Fruit fly (Drosophila melanogaster): ENCODE results near the gene CG31546.
A peak's percentile ranks its signal among the peaks of the same experiment; 100 is the strongest.

The CG31546 gene

dm6 chr3R:5620387-5620956, 15.0 kb downstream of the CG31546 start (continued):
- TF ChIP-seq otp (GFP tag; IDR thresholded peaks at IDR 0.05) (peak; percentile 79; the same call in 2 of the 3 replicates), maf-S (GFP tag; optimal IDR thresholded peaks at IDR 0.05) (peak; percentile 39), nerfin-1 (tag; optimal IDR thresholded peaks at IDR 0.05) (peak; percentile 51), jing (GFP tag; optimal IDR thresholded peaks at IDR 0.05) (peak; percentile 37), CG6683 (GFP tag; optimal IDR thresholded peaks at IDR 0.05) (no peak), CG8765 (GFP tag; IDR thresholded peaks at IDR 0.05) (no peak), Ets65A (GFP tag) (peak; percentile 97), Tbp (GFP tag; optimal IDR thresholded peaks at IDR 0.05) (no peak), CG7839 (tag; optimal IDR thresholded peaks at IDR 0.05) (peak; percentile 72), CG30431 (GFP tag; optimal IDR thresholded peaks at IDR 0.05) (peak; percentile 37), CG16815 (GFP tag; optimal IDR thresholded peaks at IDR 0.05) (peak; percentile 44), Gug (GFP tag; IDR thresholded peaks at IDR 0.05) (peak; percentile 42; the same call in 2 of the 4 replicates), nerfin-2 (GFP tag; IDR thresholded peaks at IDR 0.05; ENCODE audit: partially characterized antibody) (no peak), Dek (tag; optimal IDR thresholded peaks at IDR 0.05) (peak; percentile 40), tx (GFP tag; optimal IDR thresholded peaks at IDR 0.05) (peak; percentile 14), Atf6 (GFP tag; IDR thresholded peaks at IDR 0.05) (peak; percentile 57; the same call in 1 of the 2 replicates), dmrt11E (tag; optimal IDR thresholded peaks at IDR 0.05) (peak; percentile 52), D19B (GFP tag; optimal IDR thresholded peaks at IDR 0.05) (peak; percentile 38), CG1603 (tag; optimal IDR thresholded peaks at IDR 0.05) (peak; percentile 71), jigr1 (GFP tag; IDR thresholded peaks at IDR 0.05) (peak; percentile 65; the same call in 1 of the 3 replicates), cato (GFP tag; optimal IDR thresholded peaks at IDR 0.05; ENCODE audit: borderline replicate concordance) (peak; percentile 42), Asciz (GFP tag; optimal IDR thresholded peaks at IDR 0.05) (peak; percentile 73), dimm (GFP tag; IDR thresholded peaks at IDR 0.05) (peak; percentile 68), CG32772 (GFP tag; IDR thresholded peaks at IDR 0.05) (peak; percentile 32; the same call in 1 of the 2 replicates), CG13123 (GFP tag; optimal IDR thresholded peaks at IDR 0.05) (peak; percentile 2), CG2129 (GFP tag; IDR thresholded peaks at IDR 0.05; ENCODE audit: partially characterized antibody) (no peak), Aef1 (GFP tag; IDR thresholded peaks at IDR 0.05) (peak; percentile 30; the same call in 1 of the 3 replicates), Taf1 (GFP tag; IDR thresholded peaks at IDR 0.05) (no peak; the same call in 1 of the 2 replicates), CG8944 (GFP tag; optimal IDR thresholded peaks at IDR 0.05) (peak; percentile 52), CG1233 (GFP tag; optimal IDR thresholded peaks at IDR 0.05) (peak; percentile 59), jumu (GFP tag; optimal IDR thresholded peaks at IDR 0.05) (peak; percentile 63), aop (GFP tag; IDR thresholded peaks at IDR 0.05) (no peak), danr (GFP tag; IDR thresholded peaks at IDR 0.05) (no peak; the same call in 1 of the 2 replicates), Hr3 (GFP tag; optimal IDR thresholded peaks at IDR 0.05) (peak; percentile 68), Sox102F (GFP tag; optimal IDR thresholded peaks at IDR 0.05) (peak; percentile 73), CG15601 (tag; optimal IDR thresholded peaks at IDR 0.05) (peak; percentile 17), Xbp1 (GFP tag; optimal IDR thresholded peaks at IDR 0.05) (peak; percentile 71), CG12659 (GFP tag; optimal IDR thresholded peaks at IDR 0.05) (peak; percentile 62), CG6272 (GFP tag; IDR thresholded peaks at IDR 0.05) (peak; percentile 45), Six4 (GFP tag; optimal IDR thresholded peaks at IDR 0.05) (peak; percentile 38), NFAT (GFP tag; IDR thresholded peaks at IDR 0.05) (peak; percentile 52; the same call in 1 of the 2 replicates), Usf (GFP tag; optimal IDR thresholded peaks at IDR 0.05) (peak; percentile 6), CG15514 (GFP tag; optimal IDR thresholded peaks at IDR 0.05) (peak; percentile 37), CG31441 (GFP tag; IDR thresholded peaks at IDR 0.05) (peak; percentile 79), pita (GFP tag; optimal IDR thresholded peaks at IDR 0.05) (no peak), CG9609 (GFP tag; optimal IDR thresholded peaks at IDR 0.05) (peak; percentile 57), CG18599 (GFP tag; optimal IDR thresholded peaks at IDR 0.05) (peak; percentile 65), pum (GFP tag; optimal IDR thresholded peaks at IDR 0.05) (peak; percentile 65), CTCF (GFP tag; optimal IDR thresholded peaks at IDR 0.05) (peak; percentile 4), CG14860 (GFP tag; IDR thresholded peaks at IDR 0.05; ENCODE audit: partially characterized antibody) (no peak)
